Fruit fly (Drosophila melanogaster): ENCODE data around the gene CG13950.

CG13950 gene

dm6 chr2L:889799-890198 lies 29.8 kb downstream of the CG13950 start (continued):
- TF ChIP-seq Dbx (GFP tag; IDR thresholded peaks at IDR 0.05) (0 out of 3 replicates have a peak, but pooled peaks have one; percentile 34), shn (GFP tag; optimal IDR thresholded peaks at IDR 0.05) (peak; percentile 0), nau (GFP tag; optimal IDR thresholded peaks at IDR 0.05) (no peak), sc (optimal IDR thresholded peaks at IDR 0.05) (no peak), sc (GFP tag; optimal IDR thresholded peaks at IDR 0.05) (peak; percentile 22), caup (GFP tag; optimal IDR thresholded peaks at IDR 0.05; ENCODE audit: severe bottlenecking) (no peak), CG18619 (GFP tag; optimal IDR thresholded peaks at IDR 0.05) (no peak), H15 (GFP tag; IDR thresholded peaks at IDR 0.05) (peak; percentile 35; the same call in 1 of the 3 replicates), CG30403 (GFP tag; optimal IDR thresholded peaks at IDR 0.05) (peak; percentile 7), CG42726 (GFP tag; IDR thresholded peaks at IDR 0.05; ENCODE audit: partially characterized antibody) (no peak), CG14667 (GFP tag; IDR thresholded peaks at IDR 0.05) (0 out of 2 replicates have a peak, but pooled peaks have one; percentile 37), CG13123 (GFP tag; optimal IDR thresholded peaks at IDR 0.05) (no peak), CTCF (GFP tag; optimal IDR thresholded peaks at IDR 0.05) (no peak), Mad (GFP tag; optimal IDR thresholded peaks at IDR 0.05) (no peak), Hr51 (GFP tag; optimal IDR thresholded peaks at IDR 0.05) (no peak), pb (GFP tag; optimal IDR thresholded peaks at IDR 0.05) (no peak), wdn (GFP tag; IDR thresholded peaks at IDR 0.05) (no peak), cad (GFP tag; optimal IDR thresholded peaks at IDR 0.05) (no peak), CG34224 (GFP tag; IDR thresholded peaks at IDR 0.05; ENCODE audit: partially characterized antibody) (no peak), slou (GFP tag; optimal IDR thresholded peaks at IDR 0.05) (no peak), CG10274 (GFP tag; optimal IDR thresholded peaks at IDR 0.05) (no peak), CG10462 (GFP tag; optimal IDR thresholded peaks at IDR 0.05) (no peak), CoRest (tag; optimal IDR thresholded peaks at IDR 0.05) (peak; percentile 26), HHEX (GFP tag; optimal IDR thresholded peaks at IDR 0.05) (no peak), CG18599 (GFP tag; optimal IDR thresholded peaks at IDR 0.05) (peak; percentile 40), CG9727 (GFP tag; optimal IDR thresholded peaks at IDR 0.05) (no peak), CG7963 (GFP tag; IDR thresholded peaks at IDR 0.05; ENCODE audit: partially characterized antibody) (no peak), Dip3 (GFP tag; optimal IDR thresholded peaks at IDR 0.05) (no peak), dysf (GFP tag; IDR thresholded peaks at IDR 0.05) (peak; percentile 55; the same call in 2 of the 3 replicates), Fer1 (GFP tag; optimal IDR thresholded peaks at IDR 0.05) (no peak), Hand (GFP tag; optimal IDR thresholded peaks at IDR 0.05) (peak; percentile 11), Ets65A (GFP tag) (no peak), CG1024 (GFP tag; IDR thresholded peaks at IDR 0.05) (no peak), chm (GFP tag; IDR thresholded peaks at IDR 0.05) (no peak), chinmo (GFP tag; IDR thresholded peaks at IDR 0.05; ENCODE audit: partially characterized antibody) (no peak), lbe (GFP tag; optimal IDR thresholded peaks at IDR 0.05) (no peak), luna (GFP tag; optimal IDR thresholded peaks at IDR 0.05) (no peak), CG8765 (GFP tag; IDR thresholded peaks at IDR 0.05) (no peak), peb (GFP tag; IDR thresholded peaks at IDR 0.05) (no peak), CG17361 (GFP tag; IDR thresholded peaks at IDR 0.05) (no peak), mam (GFP tag; optimal IDR thresholded peaks at IDR 0.05) (peak; percentile 25), CG8359 (GFP tag; optimal IDR thresholded peaks at IDR 0.05; ENCODE audit: borderline replicate concordance) (no peak), CG11093 (GFP tag; IDR thresholded peaks at IDR 0.05) (no peak), Lhr (GFP tag; optimal IDR thresholded peaks at IDR 0.05) (no peak), Camta (GFP tag; optimal IDR thresholded peaks at IDR 0.05) (no peak), MBD-R2 (GFP tag; IDR thresholded peaks at IDR 0.05) (no peak), sqz (GFP tag; optimal IDR thresholded peaks at IDR 0.05) (no peak), Dll (GFP tag; IDR thresholded peaks at IDR 0.05; ENCODE audit: partially characterized antibody) (no peak), CG10959 (GFP tag; IDR thresholded peaks at IDR 0.05) (no peak), CG10366 (GFP tag; IDR thresholded peaks at IDR 0.05) (peak; percentile 45; the same call in 1 of the 2 replicates), z (GFP tag; IDR thresholded peaks at IDR 0.05) (no peak), CG16779 (GFP tag; IDR thresholded peaks at IDR 0.05) (no peak)

Data from whole organism, embryonic.